Worm (Caenorhabditis elegans) whole organism, late embryonic: ENCODE measurements around the gene F54B11.10.

Source experiments
- pros-1 ChIP-seq: fragments of 150-350 bp; optimal IDR thresholded peaks from 2 replicates; lab custom pipeline; 2014; ENCODE audit warnings: missing biosample characterization, missing genetic modification reagents, missing genetic modification characterization
- ref-2 ChIP-seq: sonication (generic microtip); optimal IDR thresholded peaks from 2 replicates; lab custom pipeline; 2016; ENCODE audit warnings: missing genetic modification characterization, missing compliant biosample characterization

ce11 chrX:13621628-13622027 is 39.7 kb downstream of the F54B11.10 start, which contains the start of gene Y12A6A.1:
- no peak for TF ChIP-seq ref-2 (tag; lab: Kevin White, UChicago)
- TF ChIP-seq pros-1 (tag; lab: Kevin White, UChicago), result no peak
